Fruit fly (Drosophila melanogaster) whole organism, embryonic: Measurements from ENCODE around the gene mei-P22.

Source experiments
- Asciz ChIP-seq: fragments of 200-800 bp; sonication (Bioruptor generic); optimal IDR thresholded peaks from 2 replicates; lab custom pipeline; 2017; ENCODE audit warnings: missing biosample characterization, mild to moderate bottlenecking, missing genetic modification characterization, missing genetic modification reagents
- Atf6 ChIP-seq: fragments of 200-800 bp; sonication (Bioruptor generic); IDR thresholded peaks from 2 replicates; pipeline ENCODE4 v1.3.6; 2022; ENCODE audit warnings: missing biosample characterization, missing genetic modification characterization
- Bgb ChIP-seq: fragments of 200-800 bp; sonication (Bioruptor generic); IDR thresholded peaks from 2 replicates; pipeline ENCODE4 v1.3.6; 2022; ENCODE audit warnings: missing biosample characterization, missing genetic modification characterization; ENCODE audit not compliant: partially characterized antibody
- Bteb2 ChIP-seq: fragments of 200-800 bp; sonication (Bioruptor generic); optimal IDR thresholded peaks from 2 replicates; lab custom pipeline; 2016; ENCODE audit warnings: missing biosample characterization, missing genetic modification characterization
- CG10267 ChIP-seq: fragments of 200-800 bp; sonication (Bioruptor generic); optimal IDR thresholded peaks from 2 replicates; lab custom pipeline; 2018; ENCODE audit warnings: missing biosample characterization, mild to moderate bottlenecking, missing genetic modification characterization, moderate library complexity
- CG10959 ChIP-seq: fragments of 200-800 bp; sonication (Bioruptor generic); IDR thresholded peaks from 2 replicates; pipeline ENCODE4 v1.3.6; 2022; ENCODE audit warnings: missing biosample characterization, missing genetic modification characterization
- CG1233 ChIP-seq: fragments of 200-800 bp; sonication (Bioruptor generic); optimal IDR thresholded peaks from 4 replicates; lab custom pipeline; 2018; ENCODE audit warnings: missing biosample characterization, mild to moderate bottlenecking, missing genetic modification characterization
- CG12769 ChIP-seq: fragments of 200-800 bp; sonication (Bioruptor generic); optimal IDR thresholded peaks from 2 replicates; lab custom pipeline; 2019; ENCODE audit warnings: missing biosample characterization, mild to moderate bottlenecking, missing genetic modification characterization, moderate library complexity
- CG13287 ChIP-seq: fragments of 200-800 bp; sonication (Bioruptor generic); IDR thresholded peaks from 2 replicates; pipeline ENCODE4 v1.3.6; 2022; ENCODE audit warnings: missing biosample characterization, missing genetic modification characterization; ENCODE audit not compliant: partially characterized antibody
- CG13624 ChIP-seq: fragments of 200-800 bp; sonication (Bioruptor generic); optimal IDR thresholded peaks from 2 replicates; lab custom pipeline; 2016; ENCODE audit warnings: missing biosample characterization, missing genetic modification characterization
- CG14441 ChIP-seq: fragments of 200-800 bp; sonication (Bioruptor generic); IDR thresholded peaks from 2 replicates; pipeline ENCODE4 v1.3.6; 2022; ENCODE audit warnings: missing biosample characterization, missing genetic modification characterization
- CG14860 ChIP-seq: fragments of 200-800 bp; sonication (Bioruptor generic); IDR thresholded peaks from 3 replicates; pipeline ENCODE4 v1.3.6; 2022; ENCODE audit warnings: missing biosample characterization, missing genetic modification characterization; ENCODE audit not compliant: partially characterized antibody
- CG15269 ChIP-seq: fragments of 200-800 bp; sonication (Bioruptor generic); optimal IDR thresholded peaks from 2 replicates; lab custom pipeline; 2018; ENCODE audit warnings: missing biosample characterization, mild to moderate bottlenecking, missing genetic modification characterization, moderate library complexity
- CG15696 ChIP-seq: fragments of 200-800 bp; sonication (Bioruptor generic); optimal IDR thresholded peaks from 2 replicates; lab custom pipeline; 2019; ENCODE audit warnings: missing biosample characterization, mild to moderate bottlenecking, missing genetic modification characterization, moderate library complexity
- CG16779 ChIP-seq: fragments of 200-800 bp; sonication (Bioruptor generic); IDR thresholded peaks from 2 replicates; pipeline ENCODE4 v1.3.6; 2022; ENCODE audit warnings: missing biosample characterization, missing genetic modification characterization
- CG18619 ChIP-seq: fragments of 200-800 bp; sonication (Bioruptor generic); optimal IDR thresholded peaks from 3 replicates; lab custom pipeline; 2017; ENCODE audit warnings: missing biosample characterization, mild to moderate bottlenecking, missing genetic modification characterization
- CG2889 ChIP-seq: fragments of 200-800 bp; sonication (Bioruptor generic); IDR thresholded peaks from 3 replicates; pipeline ENCODE4 v1.3.6; 2022; ENCODE audit warnings: missing biosample characterization, missing genetic modification characterization
- CG30020 ChIP-seq: fragments of 200-800 bp; optimal IDR thresholded peaks from 2 replicates; lab custom pipeline; 2019; ENCODE audit warnings: missing biosample characterization, mild to moderate bottlenecking, missing genetic modification characterization, moderate library complexity
- CG4707 ChIP-seq: fragments of 200-800 bp; sonication (Bioruptor generic); optimal IDR thresholded peaks from 2 replicates; lab custom pipeline; 2018; ENCODE audit warnings: missing biosample characterization, mild to moderate bottlenecking, missing genetic modification characterization, moderate library complexity
- CG4730 ChIP-seq: fragments of 200-800 bp; sonication (Bioruptor generic); IDR thresholded peaks from 2 replicates; pipeline ENCODE4 v1.3.6; 2022; ENCODE audit warnings: missing biosample characterization, missing genetic modification characterization
- CG5245 ChIP-seq: fragments of 200-800 bp; sonication (Bioruptor generic); optimal IDR thresholded peaks from 3 replicates; lab custom pipeline; 2016; ENCODE audit warnings: missing biosample characterization, missing genetic modification characterization
- CG6813 ChIP-seq: fragments of 200-800 bp; sonication (Bioruptor generic); optimal IDR thresholded peaks from 2 replicates; lab custom pipeline; 2017; ENCODE audit warnings: missing biosample characterization, missing genetic modification characterization, mild to moderate bottlenecking, moderate library complexity, missing genetic modification reagents
- CG7745 ChIP-seq: fragments of 200-800 bp; sonication (Bioruptor generic); optimal IDR thresholded peaks from 2 replicates; lab custom pipeline; 2018; ENCODE audit warnings: missing biosample characterization, mild to moderate bottlenecking, missing genetic modification characterization, moderate library complexity
- CG9876 ChIP-seq: fragments of 200-800 bp; sonication (Bioruptor generic); optimal IDR thresholded peaks from 2 replicates; lab custom pipeline; 2016; ENCODE audit warnings: missing biosample characterization, missing genetic modification characterization
- Camta ChIP-seq: fragments of 200-800 bp; sonication (Bioruptor generic); optimal IDR thresholded peaks from 2 replicates; lab custom pipeline; 2016; ENCODE audit warnings: missing biosample characterization, missing genetic modification characterization
- Chrac-16 ChIP-seq: fragments of 200-800 bp; sonication (Bioruptor generic); optimal IDR thresholded peaks from 3 replicates; lab custom pipeline; 2016; ENCODE audit warnings: missing biosample characterization, missing genetic modification characterization
- CkIIα-i1 ChIP-seq: fragments of 200-800 bp; sonication (Bioruptor generic); IDR thresholded peaks from 2 replicates; pipeline ENCODE4 v1.3.6; 2022; ENCODE audit warnings: missing biosample characterization, missing genetic modification characterization
- Dip3 ChIP-seq: fragments of 200-800 bp; sonication (Bioruptor generic); optimal IDR thresholded peaks from 3 replicates; lab custom pipeline; 2016; ENCODE audit warnings: missing biosample characterization, missing genetic modification characterization
- Drgx ChIP-seq: fragments of 200-800 bp; sonication (Bioruptor generic); IDR thresholded peaks from 2 replicates; pipeline ENCODE4 v1.3.6; 2022; ENCODE audit warnings: missing biosample characterization, missing genetic modification characterization
- GATAe ChIP-seq: fragments of 200-800 bp; sonication (Bioruptor generic); conservative IDR thresholded peaks from 2 replicates; pipeline ENCODE4 v1.3.6; 2022; ENCODE audit warnings: missing biosample characterization, missing genetic modification characterization
- HLH3B ChIP-seq: fragments of 200-800 bp; sonication (Bioruptor generic); IDR thresholded peaks from 2 replicates; pipeline ENCODE4 v1.3.6; 2022; ENCODE audit warnings: missing biosample characterization, missing genetic modification characterization
- Hr3 ChIP-seq: fragments of 200-800 bp; sonication (Bioruptor generic); optimal IDR thresholded peaks from 3 replicates; lab custom pipeline; 2016; ENCODE audit warnings: missing biosample characterization, missing genetic modification characterization
- Lim3 ChIP-seq: fragments of 200-800 bp; sonication (Bioruptor generic); IDR thresholded peaks from 2 replicates; pipeline ENCODE4 v1.3.6; 2022; ENCODE audit warnings: missing biosample characterization, missing genetic modification characterization
- Max ChIP-seq: fragments of 200-800 bp; sonication (Bioruptor generic); optimal IDR thresholded peaks from 2 replicates; lab custom pipeline; 2016; ENCODE audit warnings: missing biosample characterization, mild to moderate bottlenecking, missing genetic modification characterization
- NC2α ChIP-seq: fragments of 200-800 bp; sonication (Bioruptor generic); optimal IDR thresholded peaks from 2 replicates; lab custom pipeline; 2016; ENCODE audit warnings: missing biosample characterization, missing genetic modification characterization
- NC2β ChIP-seq: fragments of 200-800 bp; sonication (Bioruptor generic); optimal IDR thresholded peaks from 2 replicates; lab custom pipeline; 2016; ENCODE audit warnings: missing biosample characterization, missing genetic modification characterization
- PHDP ChIP-seq: fragments of 200-800 bp; sonication (Bioruptor generic); optimal IDR thresholded peaks from 3 replicates; lab custom pipeline; 2018; ENCODE audit warnings: missing biosample characterization, mild to moderate bottlenecking, missing genetic modification characterization, moderate library complexity
- TFAM ChIP-seq: fragments of 200-800 bp; sonication (Bioruptor generic); optimal IDR thresholded peaks from 2 replicates; lab custom pipeline; 2017; ENCODE audit warnings: missing biosample characterization, missing genetic modification characterization, inconsistent platforms
- bab2 ChIP-seq: fragments of 200-800 bp; sonication (Bioruptor generic); optimal IDR thresholded peaks from 2 replicates; lab custom pipeline; 2016; ENCODE audit warnings: missing biosample characterization, missing genetic modification characterization
- cad ChIP-seq: fragments of >200 bp; optimal IDR thresholded peaks from 2 replicates; lab custom pipeline; 2017; ENCODE audit warnings: missing biosample characterization, missing genetic modification characterization
- cwo ChIP-seq: fragments of 200-800 bp; sonication (Bioruptor generic); optimal IDR thresholded peaks from 3 replicates; lab custom pipeline; 2017; ENCODE audit warnings: missing biosample characterization, missing genetic modification characterization, mild to moderate bottlenecking, moderate library complexity, missing genetic modification reagents
- dm ChIP-seq: fragments of 200-800 bp; sonication (Bioruptor generic); optimal IDR thresholded peaks from 3 replicates; lab custom pipeline; 2016; ENCODE audit warnings: missing biosample characterization, missing genetic modification characterization
- emc ChIP-seq: fragments of 200-800 bp; sonication (Bioruptor generic); optimal IDR thresholded peaks from 2 replicates; lab custom pipeline; 2016; ENCODE audit warnings: missing biosample characterization, missing genetic modification characterization
- gt ChIP-seq: fragments of 200-800 bp; sonication (Bioruptor generic); IDR thresholded peaks from 2 replicates; pipeline ENCODE4 v1.3.6; 2022; ENCODE audit warnings: missing biosample characterization, missing genetic modification characterization
- knrl ChIP-seq: fragments of 200-800 bp; sonication (Bioruptor generic); IDR thresholded peaks from 3 replicates; pipeline ENCODE4 v1.3.6; 2022; ENCODE audit warnings: missing biosample characterization, missing genetic modification characterization; ENCODE audit not compliant: partially characterized antibody
- lbe ChIP-seq: fragments of 200-800 bp; sonication (Bioruptor generic); optimal IDR thresholded peaks from 2 replicates; lab custom pipeline; 2016; ENCODE audit warnings: missing biosample characterization, mild to moderate bottlenecking, missing genetic modification characterization
- pfk ChIP-seq: fragments of 200-800 bp; sonication (Bioruptor generic); optimal IDR thresholded peaks from 2 replicates; lab custom pipeline; 2018; ENCODE audit warnings: missing biosample characterization, mild to moderate bottlenecking, missing genetic modification characterization, moderate library complexity
- row ChIP-seq: fragments of 200-800 bp; sonication (Bioruptor generic); IDR thresholded peaks from 3 replicates; pipeline ENCODE4 v1.3.6; 2022; ENCODE audit warnings: missing biosample characterization, missing genetic modification characterization
- run ChIP-seq: fragments of 200-800 bp; sonication (Bioruptor generic); optimal IDR thresholded peaks from 3 replicates; lab custom pipeline; 2018; ENCODE audit warnings: missing biosample characterization, mild to moderate bottlenecking, missing genetic modification characterization
- unc-4 ChIP-seq: fragments of 200-800 bp; sonication (Bioruptor generic); IDR thresholded peaks from 2 replicates; pipeline ENCODE4 v1.3.6; 2022; ENCODE audit warnings: missing biosample characterization, missing genetic modification characterization; ENCODE audit not compliant: partially characterized antibody

mei-P22 gene

dm6 chr3L:7250469-7250868 is 6.3 kb downstream of the mei-P22 start, which contains the start of gene MED4 (continued):
- peak; percentile 83 for TF ChIP-seq Drgx (GFP tag; lab: Robert Waterston, UW)
- TF ChIP-seq GATAe (GFP tag; lab: Robert Waterston, UW), result no peak
- TF ChIP-seq CG12769, result peak; percentile 85
- peak; percentile 70 for TF ChIP-seq Hr3
- peak; percentile 33 for TF ChIP-seq cwo (GFP tag; lab: Kevin White, UChicago)
- TF ChIP-seq CG1233 (GFP tag; lab: Kevin White, UChicago), result peak; percentile 51
- peak; percentile 76 for TF ChIP-seq NC2α
- TF ChIP-seq Dip3, result peak; percentile 65
- TF ChIP-seq Lim3 (GFP tag; lab: Robert Waterston, UW), result no peak
- TF ChIP-seq gt, result peak; percentile 13; the same call in 1 of the 2 replicates
- peak; percentile 49 for TF ChIP-seq CG6813 (GFP tag; lab: Kevin White, UChicago)
- no peak for TF ChIP-seq pfk (GFP tag; lab: Kevin White, UChicago)
- peak; percentile 59 for TF ChIP-seq emc (GFP tag; lab: Kevin White, UChicago)
- peak; percentile 14; the same call in 1 of the 2 replicates for TF ChIP-seq unc-4 (GFP tag; lab: Robert Waterston, UW)
- TF ChIP-seq Asciz (GFP tag; lab: Kevin White, UChicago), result peak; percentile 61
- TF ChIP-seq CG2889, result peak; percentile 61; the same call in 2 of the 3 replicates
- peak; percentile 79 for TF ChIP-seq CG16779 (GFP tag; lab: Robert Waterston, UW)
- TF ChIP-seq bab2 (GFP tag; lab: Kevin White, UChicago), result peak; percentile 79
- TF ChIP-seq Bteb2, result peak; percentile 84
- TF ChIP-seq CG13624 (GFP tag; lab: Kevin White, UChicago), result peak; percentile 86
- peak; percentile 58 for TF ChIP-seq CG15696 (tag; lab: Kevin White, UChicago)
- TF ChIP-seq CkIIα-i1, result no peak
- TF ChIP-seq CG14860 (GFP tag; lab: Robert Waterston, UW), result no peak
- TF ChIP-seq lbe, result peak; percentile 48
- peak; percentile 8 for TF ChIP-seq run (tag; lab: Kevin White, UChicago)
- TF ChIP-seq CG15269 (tag; lab: Kevin White, UChicago), result peak; percentile 74
- TF ChIP-seq CG18619 (GFP tag; lab: Kevin White, UChicago), result peak; percentile 50
- TF ChIP-seq Bgb (GFP tag; lab: Robert Waterston, UW), result peak; percentile 42
- peak; percentile 81 for TF ChIP-seq Camta (GFP tag; lab: Kevin White, UChicago)
- TF ChIP-seq CG7745, result no peak
- peak; percentile 69 for TF ChIP-seq Max (GFP tag; lab: Kevin White, UChicago)
- TF ChIP-seq knrl (GFP tag; lab: Robert Waterston, UW), result peak; percentile 26; the same call in 1 of the 3 replicates
- TF ChIP-seq CG13287 (GFP tag; lab: Robert Waterston, UW), result peak; percentile 21; the same call in 1 of the 2 replicates
- no peak for TF ChIP-seq CG4707 (GFP tag; lab: Kevin White, UChicago)
- TF ChIP-seq CG9876 (GFP tag; lab: Kevin White, UChicago), result peak; percentile 87
- TF ChIP-seq NC2β (GFP tag; lab: Kevin White, UChicago), result peak; percentile 89
- TF ChIP-seq CG10267 (tag; lab: Kevin White, UChicago), result peak; percentile 66
- TF ChIP-seq Chrac-16 (GFP tag; lab: Kevin White, UChicago), result peak; percentile 80
- peak; percentile 88 for TF ChIP-seq dm
- TF ChIP-seq CG14441 (GFP tag; lab: Robert Waterston, UW), result peak; percentile 74
- TF ChIP-seq HLH3B (GFP tag; lab: Robert Waterston, UW), result peak; percentile 65
- TF ChIP-seq row (GFP tag; lab: Robert Waterston, UW), result peak; percentile 83
- peak; percentile 75 for TF ChIP-seq CG5245
- no peak for TF ChIP-seq cad
- TF ChIP-seq PHDP (tag; lab: Kevin White, UChicago), result peak; percentile 83
- TF ChIP-seq CG4730, result peak; percentile 61
- no peak for TF ChIP-seq CG10959 (GFP tag; lab: Robert Waterston, UW)
- peak; percentile 73 for TF ChIP-seq CG30020
- peak; percentile 78 for TF ChIP-seq Atf6 (GFP tag; lab: Robert Waterston, UW)
- no peak for TF ChIP-seq TFAM (GFP tag; lab: Kevin White, UChicago)
